Fruit fly (Drosophila melanogaster) S2 (cell line): ENCODE results near the gene CG43402.

Experiments used
- CG8478 ChIP-seq: fragments of >200 bp; optimal IDR thresholded peaks from 2 replicates; lab custom pipeline; 2018
- CTCF ChIP-seq, 2 experiments: fragments of >200 bp; optimal IDR thresholded peaks; 2 replicates each; lab custom pipeline; 2018

DNA sequence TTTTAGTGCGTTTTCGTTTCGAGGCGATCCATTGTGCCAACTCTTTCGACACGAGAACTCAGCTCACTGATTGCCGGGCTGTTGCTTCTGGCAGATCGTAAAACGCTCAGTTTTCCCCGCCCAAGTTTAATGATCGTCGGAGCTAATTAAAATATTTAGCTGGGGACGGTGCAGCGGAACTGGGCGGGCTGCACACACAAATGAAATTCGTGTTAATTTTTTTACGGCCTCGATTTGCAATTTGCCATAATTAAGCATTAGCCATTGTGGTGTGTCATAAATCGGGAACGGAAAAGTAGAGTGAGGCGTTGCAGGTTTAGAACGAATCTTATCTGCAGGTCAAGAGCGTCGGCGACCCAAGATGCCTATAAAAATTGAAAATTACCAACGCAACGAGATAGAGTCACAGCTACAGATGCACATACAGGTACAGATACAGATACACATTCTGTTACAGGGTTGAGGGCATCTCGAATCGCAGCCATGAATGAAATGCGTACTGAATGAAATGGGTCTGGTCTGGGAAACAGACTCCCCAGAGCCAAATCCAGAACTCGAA is 16.5 kb upstream of the CG43402 start:
- TF ChIP-seq CG8478 (lab: Kevin White, UChicago), result no peak
- no peak for TF ChIP-seq CTCF (optimal IDR thresholded peaks at IDR 0.05; lab: Kevin White, UChicago)
